Worm (Caenorhabditis elegans): ENCODE results near the gene cbd-1.

cbd-1 gene

ce11 chrIV:11372366-11372997 lies at the start of gene cbd-1 (continued):
- TF ChIP-seq F33H1.4 (GFP tag; IDR thresholded peaks at IDR 0.05) = peak; percentile 82
- TF ChIP-seq D2030.7 (GFP tag; IDR thresholded peaks at IDR 0.05) = peak; percentile 83
- TF ChIP-seq efl-1 (GFP tag; optimal IDR thresholded peaks at IDR 0.05) = peak; percentile 96
- 0 out of 2 replicates have a peak, but pooled peaks have one; percentile 57 for TF ChIP-seq Y95B8A.8 (GFP tag; IDR thresholded peaks at IDR 0.05)
- TF ChIP-seq ZK185.1 (tag; optimal IDR thresholded peaks at IDR 0.05; ENCODE audit: poor library complexity, severe bottlenecking) = no peak
- no peak for TF ChIP-seq madf-10 (tag; optimal IDR thresholded peaks at IDR 0.05)
- peak; percentile 85 for TF ChIP-seq xnd-1 (tag; optimal IDR thresholded peaks at IDR 0.05)
- TF ChIP-seq B0019.2 (GFP tag; conservative IDR thresholded peaks at IDR 0.05) = peak; percentile 26; the same call in 1 of the 2 replicates
- no peak for TF ChIP-seq Y53G8AR.9 (GFP tag; conservative IDR thresholded peaks at IDR 0.05)

ce11 chrIV:11323666-11324065 lies 49.1 kb upstream of the cbd-1 start:
- TF ChIP-seq F22D6.2 (tag; optimal IDR thresholded peaks at IDR 0.05) = no peak
- TF ChIP-seq attf-3 (GFP tag; conservative IDR thresholded peaks at IDR 0.05) = no peak
- no peak for TF ChIP-seq cebp-1 (GFP tag; IDR thresholded peaks at IDR 0.05)
- no peak for TF ChIP-seq cebp-1 (tag; optimal IDR thresholded peaks at IDR 0.05)
- TF ChIP-seq ceh-100 (GFP tag; IDR thresholded peaks at IDR 0.05) = 0 out of 2 replicates have a peak, but pooled peaks have one; percentile 27
- no peak for TF ChIP-seq lag-1 (GFP tag; IDR thresholded peaks at IDR 0.05)
- no peak for TF ChIP-seq chd-7 (tag; optimal IDR thresholded peaks at IDR 0.05)
- no peak for TF ChIP-seq F37B4.10 (GFP tag; IDR thresholded peaks at IDR 0.05)
- TF ChIP-seq D2030.7 (GFP tag; IDR thresholded peaks at IDR 0.05) = peak; percentile 38
- TF ChIP-seq dox-1 (GFP tag; IDR thresholded peaks at IDR 0.05) = peak; percentile 64; the same call in 1 of the 2 replicates
- TF ChIP-seq snpc-3.4 (tag; optimal IDR thresholded peaks at IDR 0.05) = peak; percentile 7
- peak; percentile 56; the same call in 1 of the 2 replicates for TF ChIP-seq Y79H2A.3 (GFP tag; conservative IDR thresholded peaks at IDR 0.05)
- TF ChIP-seq ceh-91 (GFP tag; IDR thresholded peaks at IDR 0.05) = no peak
- TF ChIP-seq let-607 (tag; optimal IDR thresholded peaks at IDR 0.05) = no peak
- no peak for TF ChIP-seq hmg-20 (GFP tag; IDR thresholded peaks at IDR 0.05)
- TF ChIP-seq mcd-1 (GFP tag; IDR thresholded peaks at IDR 0.05) = 0 out of 2 replicates have a peak, but pooled peaks have one; percentile 18
- TF ChIP-seq hlh-26 (GFP tag; conservative IDR thresholded peaks at IDR 0.05) = no peak
- TF ChIP-seq him-1 (tag; optimal IDR thresholded peaks at IDR 0.05) = peak; percentile 74
- TF ChIP-seq ZK185.1 (tag; optimal IDR thresholded peaks at IDR 0.05; ENCODE audit: poor library complexity, severe bottlenecking) = no peak
- TF ChIP-seq F52B5.7 (tag; optimal IDR thresholded peaks at IDR 0.05) = no peak
- TF ChIP-seq hlh-12 (tag; optimal IDR thresholded peaks at IDR 0.05) = no peak
- TF ChIP-seq lin-26 (GFP tag; IDR thresholded peaks at IDR 0.05) = peak; percentile 79
- TF ChIP-seq akir-1 (GFP tag; optimal IDR thresholded peaks at IDR 0.05) = no peak
- no peak for TF ChIP-seq bed-1 (GFP tag; IDR thresholded peaks at IDR 0.05)
- TF ChIP-seq mes-4 (tag; optimal IDR thresholded peaks at IDR 0.05) = peak; percentile 26
- no peak for TF ChIP-seq unc-62 (GFP tag; optimal IDR thresholded peaks at IDR 0.05)
- no peak for TF ChIP-seq sptf-2 (GFP tag; optimal IDR thresholded peaks at IDR 0.05)
- TF ChIP-seq snpc-4 (GFP tag; optimal IDR thresholded peaks at IDR 0.05) = no peak
- TF ChIP-seq snpc-4 (tag; optimal IDR thresholded peaks at IDR 0.05) = peak in 1 of 4 experiments; percentile 25
- peak; percentile 82 for TF ChIP-seq hrde-1 (tag; optimal IDR thresholded peaks at IDR 0.05; ENCODE audit: borderline replicate concordance)
- TF ChIP-seq hmg-1.2 (GFP tag; IDR thresholded peaks at IDR 0.05) = peak; percentile 34
- peak; percentile 59; the same call in 1 of the 2 replicates for TF ChIP-seq Y95B8A.8 (GFP tag; IDR thresholded peaks at IDR 0.05)
- TF ChIP-seq C17E4.6 (GFP tag; IDR thresholded peaks at IDR 0.05) = 0 out of 2 replicates have a peak, but pooled peaks have one; percentile 7
- no peak for TF ChIP-seq ztf-22 (GFP tag; optimal IDR thresholded peaks at IDR 0.05)
- peak; percentile 65; the same call in 1 of the 2 replicates for TF ChIP-seq egl-44 (GFP tag; IDR thresholded peaks at IDR 0.05)
- TF ChIP-seq hsf-1 (GFP tag; IDR thresholded peaks at IDR 0.05) = peak; percentile 61; the same call in 1 of the 2 replicates
- no peak for TF ChIP-seq nfya-2 (GFP tag; IDR thresholded peaks at IDR 0.05)
- TF ChIP-seq nhr-179 (tag; optimal IDR thresholded peaks at IDR 0.05) = no peak
- peak; percentile 64 for TF ChIP-seq madf-6 (GFP tag; IDR thresholded peaks at IDR 0.05)
